Worm (Caenorhabditis elegans) whole organism, L4/young adult: ENCODE measurements around the gene F15A4.10.

Experiments
- dao-5 ChIP-seq: sonication (generic microtip); optimal IDR thresholded peaks from 2 replicates; lab custom pipeline; 2016; ENCODE audit warnings: missing genotype, missing genetic modification characterization, moderate library complexity, missing compliant biosample characterization
- him-1 ChIP-seq: sonication (generic microtip); optimal IDR thresholded peaks from 2 replicates; lab custom pipeline; 2016; ENCODE audit warnings: missing genotype, missing genetic modification reagents, missing genetic modification characterization, missing compliant biosample characterization

DNA sequence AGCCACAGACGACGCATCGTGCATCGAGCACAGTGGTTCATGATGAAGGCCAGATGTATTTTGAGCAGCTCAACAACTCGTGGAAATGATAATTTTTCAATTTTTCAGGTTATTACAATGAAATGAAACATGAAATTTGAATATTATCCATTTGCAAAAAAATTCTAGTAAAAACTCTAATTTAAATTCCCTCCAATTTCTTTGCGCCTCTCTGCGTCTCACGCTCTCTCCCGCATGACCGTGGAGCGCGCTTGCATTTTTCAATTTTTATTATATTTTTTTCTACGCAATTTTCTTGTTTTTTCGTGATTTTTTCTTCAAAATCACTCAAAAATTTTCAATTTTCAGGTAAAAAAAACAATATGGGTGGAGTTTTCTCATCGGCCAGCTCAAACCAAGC is 25.5 kb downstream of the F15A4.10 start, which contains the start of gene tag-281:
- TF ChIP-seq him-1: no peak
- TF ChIP-seq dao-5: no peak
